Worm (Caenorhabditis elegans): ENCODE data around the gene M117.1.

ce11 chrIV:11854777-11855176, 40.7 kb downstream of the M117.1 start, which contains the start of gene tag-30:
- TF ChIP-seq ceh-90 (tag; optimal IDR thresholded peaks at IDR 0.05) (no peak), nhr-12 (tag; optimal IDR thresholded peaks at IDR 0.05) (no peak), ces-1 (GFP tag; optimal IDR thresholded peaks at IDR 0.05) (no peak), lin-35 (GFP tag; optimal IDR thresholded peaks at IDR 0.05) (peak; percentile 53 to 77), pqm-1 (tag; optimal IDR thresholded peaks at IDR 0.05) (no peak), mdl-1 (tag; optimal IDR thresholded peaks at IDR 0.05) (no peak), nhr-19 (GFP tag; conservative IDR thresholded peaks at IDR 0.05) (no peak), dpl-1 (GFP tag; optimal IDR thresholded peaks at IDR 0.05) (peak; percentile 17 to 69 (median 49)), ceh-82 (tag; optimal IDR thresholded peaks at IDR 0.05) (peak in 1 of 3 experiments; percentile 26), C34B4.2 (tag; optimal IDR thresholded peaks at IDR 0.05) (no peak), unc-86 (tag; optimal IDR thresholded peaks at IDR 0.05) (no peak), sox-4 (tag; optimal IDR thresholded peaks at IDR 0.05) (no peak), nhr-237 (tag; optimal IDR thresholded peaks at IDR 0.05) (no peak)

Measured in whole organism, L1 larva.